Fruit fly (Drosophila melanogaster) whole organism, prepupa: Measurements from ENCODE around the gene CG6834.

ENCODE experiments used
- CG11762 ChIP-seq: fragments of 200-800 bp; sonication (Bioruptor generic); optimal IDR thresholded peaks from 3 replicates; lab custom pipeline; 2016; ENCODE audit warnings: missing biosample characterization, missing genetic modification characterization; ENCODE audit not compliant: insufficient read depth
- CG34406 ChIP-seq: fragments of 200-800 bp; sonication (Bioruptor generic); optimal IDR thresholded peaks from 3 replicates; lab custom pipeline; 2016; ENCODE audit warnings: missing biosample characterization, missing genetic modification characterization
- CG4318 ChIP-seq: fragments of 200-800 bp; sonication (Bioruptor generic); optimal IDR thresholded peaks from 3 replicates; lab custom pipeline; 2017; ENCODE audit warnings: missing biosample characterization, mild to moderate bottlenecking, missing genetic modification characterization
- Eip93F ChIP-seq: fragments of 200-800 bp; sonication (Bioruptor generic); optimal IDR thresholded peaks from 2 replicates; lab custom pipeline; 2016; ENCODE audit warnings: missing biosample characterization, mild to moderate bottlenecking, missing genetic modification characterization
- Gug ChIP-seq: fragments of 200-800 bp; sonication (Bioruptor generic); IDR thresholded peaks from 2 replicates; pipeline ENCODE4 v1.3.6; 2022; ENCODE audit warnings: missing biosample characterization, missing genetic modification characterization
- Lpt ChIP-seq: fragments of 200-800 bp; sonication (Bioruptor generic); optimal IDR thresholded peaks from 3 replicates; lab custom pipeline; 2016; ENCODE audit warnings: missing biosample characterization, missing genetic modification characterization
- Smox ChIP-seq: fragments of 200-800 bp; sonication (Bioruptor generic); optimal IDR thresholded peaks from 3 replicates; lab custom pipeline; 2016; ENCODE audit warnings: missing biosample characterization, missing genetic modification characterization
- Sox15 ChIP-seq: fragments of 200-800 bp; sonication (Bioruptor generic); optimal IDR thresholded peaks from 3 replicates; lab custom pipeline; 2016; ENCODE audit warnings: missing biosample characterization, missing genetic modification characterization
- cyc ChIP-seq: fragments of 200-800 bp; sonication (Bioruptor generic); optimal IDR thresholded peaks from 3 replicates; lab custom pipeline; 2016; ENCODE audit warnings: missing biosample characterization, missing genetic modification characterization
- fkh ChIP-seq: fragments of 200-800 bp; sonication (Bioruptor generic); optimal IDR thresholded peaks from 3 replicates; lab custom pipeline; 2017; ENCODE audit warnings: missing biosample characterization, mild to moderate bottlenecking, missing genetic modification characterization, moderate library complexity
- lz ChIP-seq: fragments of 200-800 bp; sonication (Bioruptor generic); optimal IDR thresholded peaks from 3 replicates; lab custom pipeline; 2016; ENCODE audit warnings: missing biosample characterization, missing genetic modification characterization
- topi ChIP-seq: fragments of 200-800 bp; sonication (Bioruptor generic); optimal IDR thresholded peaks from 3 replicates; lab custom pipeline; 2016; ENCODE audit warnings: missing biosample characterization, missing genetic modification characterization

dm6 chr3R:11661187-11661586 is 26.7 kb downstream of the CG6834 start:
- no peak for TF ChIP-seq topi
- no peak for TF ChIP-seq lz (GFP tag; lab: Kevin White, UChicago)
- no peak for TF ChIP-seq Gug (GFP tag; lab: Robert Waterston, UW)
- TF ChIP-seq Sox15 (GFP tag; lab: Kevin White, UChicago) = no peak
- no peak for TF ChIP-seq Smox (GFP tag; lab: Kevin White, UChicago)
- no peak for TF ChIP-seq CG11762 (GFP tag; lab: Kevin White, UChicago)
- no peak for TF ChIP-seq Eip93F (GFP tag; lab: Kevin White, UChicago)
- TF ChIP-seq fkh (GFP tag; lab: Kevin White, UChicago) = no peak
- TF ChIP-seq CG4318 (GFP tag; lab: Kevin White, UChicago) = no peak
- TF ChIP-seq CG34406 (GFP tag; lab: Kevin White, UChicago) = no peak
- TF ChIP-seq Lpt = no peak
- no peak for TF ChIP-seq cyc (GFP tag; lab: Kevin White, UChicago)
